Worm (Caenorhabditis elegans): ENCODE data around the gene fbxb-84.

Gene fbxb-84

DNA sequence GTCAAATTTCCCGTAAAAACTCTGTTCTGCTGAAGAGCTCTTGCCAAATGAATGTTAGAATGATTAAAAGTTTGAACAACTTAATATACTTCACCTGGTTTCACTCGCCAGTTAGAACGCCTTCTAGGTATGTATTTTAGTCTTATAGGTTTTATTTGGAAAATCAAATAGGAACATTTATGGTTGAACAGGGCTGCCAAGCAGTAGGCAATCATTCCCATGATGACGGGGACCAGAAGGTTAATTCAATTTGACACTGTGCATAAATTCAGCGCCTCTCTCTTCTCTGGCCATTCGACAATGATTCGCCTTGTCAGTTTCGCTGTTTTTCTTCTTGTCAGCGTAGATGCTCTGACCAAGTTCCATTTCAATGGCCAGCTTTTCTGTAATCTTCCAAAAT is 35.8 kb upstream of the fbxb-84 start, which contains the start of gene F40G9.15:
Gene F40G9.15 (plus strand): TSS at position 301 of the 400 bp plus-strand sequence.
- 0 out of 4 replicates have a peak, but pooled peaks of 1 of the 2 experiments have one; percentile 44 for TF ChIP-seq madf-5 (GFP tag; IDR thresholded peaks at IDR 0.05)
- TF ChIP-seq zag-1 (tag; optimal IDR thresholded peaks at IDR 0.05) = no peak

DNA sequence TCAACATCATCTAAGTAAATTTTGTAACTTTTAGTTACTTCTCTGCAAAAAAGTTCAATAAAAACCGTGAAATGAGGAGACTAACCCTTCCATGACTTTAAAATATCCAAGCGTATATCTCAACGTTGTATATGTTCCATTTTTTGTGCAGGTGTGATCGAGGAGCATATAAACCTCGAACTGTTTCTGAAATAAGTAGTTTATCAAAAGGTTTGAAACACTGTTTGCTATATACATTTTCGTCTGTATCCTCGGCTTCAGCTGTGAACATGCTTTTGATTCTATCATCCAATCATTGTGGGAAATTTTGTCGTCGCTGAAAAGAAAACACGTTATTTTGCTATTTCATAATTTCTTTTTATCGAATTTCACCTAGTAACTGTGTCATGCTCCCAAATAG is 34.7 kb upstream of the fbxb-84 start, which contains the start of gene F40G9.5:
Gene F40G9.5 (plus strand): TSS at position 301 of the 400 bp plus-strand sequence.
- TF ChIP-seq F44E2.7 (GFP tag; IDR thresholded peaks at IDR 0.05) = no peak

DNA sequence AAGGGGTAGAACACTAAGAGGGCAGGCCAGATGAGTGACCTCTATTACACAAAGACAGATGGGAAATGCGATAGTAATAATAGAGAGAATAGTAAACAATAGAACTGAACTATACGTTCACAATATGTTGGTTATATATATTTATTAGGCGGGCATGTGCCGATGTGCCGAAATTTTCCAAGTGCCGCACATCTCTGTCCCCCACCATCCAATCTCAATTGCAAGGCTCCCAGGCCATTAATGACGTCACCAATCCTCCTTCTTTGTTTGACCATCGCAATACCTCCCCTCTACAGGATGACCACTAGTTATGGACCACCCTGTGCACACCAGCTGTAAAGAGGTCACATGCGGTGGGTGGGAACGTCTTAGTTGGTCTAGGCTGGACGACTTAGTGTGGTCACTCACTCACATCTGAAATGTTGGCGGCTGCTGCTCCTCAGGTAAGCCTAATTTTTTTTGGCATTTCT is 32.9 kb upstream of the fbxb-84 start, which contains the start of gene F40G9.6:
Gene F40G9.6 (plus strand): TSS at position 420 of the 470 bp plus-strand sequence.
- no peak for TF ChIP-seq arid-1 (GFP tag; conservative IDR thresholded peaks at IDR 0.05)
- no peak for TF ChIP-seq F44E2.7 (GFP tag; IDR thresholded peaks at IDR 0.05)
- TF ChIP-seq jun-1 (tag; optimal IDR thresholded peaks at IDR 0.05) = no peak
- TF ChIP-seq nhr-76 (tag; optimal IDR thresholded peaks at IDR 0.05) = no peak
- no peak for TF ChIP-seq pha-4 (GFP tag; IDR thresholded peaks at IDR 0.05)
- no peak for TF ChIP-seq pha-4 (tag; optimal IDR thresholded peaks at IDR 0.05)
- TF ChIP-seq dpl-1 (GFP tag; optimal IDR thresholded peaks at IDR 0.05) = no peak
- TF ChIP-seq snpc-1.2 (GFP tag; IDR thresholded peaks at IDR 0.05) = no peak
- no peak for TF ChIP-seq unc-39 (tag; optimal IDR thresholded peaks at IDR 0.05)
- no peak for TF ChIP-seq mdt-29 (GFP tag; IDR thresholded peaks at IDR 0.05)
- TF ChIP-seq mep-1 (tag; optimal IDR thresholded peaks at IDR 0.05) = no peak
- TF ChIP-seq ZK546.5 (tag; optimal IDR thresholded peaks at IDR 0.05) = no peak
- TF ChIP-seq nhr-102 (tag; optimal IDR thresholded peaks at IDR 0.05) = no peak

DNA sequence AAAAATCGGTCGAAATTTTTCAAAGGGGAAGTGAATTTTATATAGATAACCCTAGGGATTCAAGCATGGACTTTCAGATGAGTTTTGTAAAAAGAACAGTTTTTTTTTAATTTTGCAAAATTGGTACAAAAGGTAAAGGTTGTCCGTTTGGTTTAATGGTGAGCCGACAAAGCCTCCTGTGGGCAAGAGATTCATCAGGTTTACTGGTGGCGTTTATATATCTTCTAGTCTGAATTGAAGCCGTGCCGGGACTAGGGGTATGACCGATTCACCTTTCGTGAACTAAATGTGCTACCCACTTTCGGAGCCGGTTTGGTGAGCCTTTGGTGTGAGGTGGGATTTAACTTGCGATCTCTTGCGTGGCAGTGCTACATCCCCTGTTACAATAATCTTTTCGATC is 31.9 kb upstream of the fbxb-84 start:
- 0 out of 2 replicates have a peak, but pooled peaks have one; percentile 30 for TF ChIP-seq F26F4.8 (GFP tag; conservative IDR thresholded peaks at IDR 0.05)
- no peak for TF ChIP-seq cey-2 (tag; optimal IDR thresholded peaks at IDR 0.05; ENCODE audit: borderline replicate concordance, insufficient read depth)

DNA sequence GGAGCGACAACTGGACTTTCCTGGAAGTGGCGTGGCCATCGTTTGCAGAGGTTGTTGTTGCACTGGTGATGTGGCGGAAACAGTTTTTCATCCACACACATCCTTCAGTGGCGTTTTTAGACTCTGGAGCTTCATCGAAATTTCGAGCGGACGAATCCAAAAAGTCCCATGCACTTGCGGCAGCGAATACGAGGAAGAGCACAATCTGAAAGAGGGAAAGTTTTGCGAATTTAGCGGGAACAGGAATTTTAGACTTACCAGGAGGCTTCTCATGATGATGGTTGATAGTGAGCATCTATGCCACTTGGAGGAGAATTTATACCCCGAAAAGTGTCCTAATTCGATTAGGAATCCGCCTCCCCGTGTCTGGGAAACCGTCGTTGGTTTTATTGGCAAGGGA is 31.4 kb upstream of the fbxb-84 start, which contains the start of gene F40G9.14:
Gene F40G9.14 (minus strand): TSS at position 101 of the 400 bp plus-strand sequence.
- peak; percentile 83 for TF ChIP-seq aha-1 (tag)
- TF ChIP-seq ceh-82 (tag; optimal IDR thresholded peaks at IDR 0.05) = no peak
- no peak for TF ChIP-seq daf-19 (GFP tag; conservative IDR thresholded peaks at IDR 0.05)
- no peak for TF ChIP-seq zip-11 (GFP tag; IDR thresholded peaks at IDR 0.05)
- TF ChIP-seq mxl-2 (GFP tag; conservative IDR thresholded peaks at IDR 0.05) = no peak

DNA sequence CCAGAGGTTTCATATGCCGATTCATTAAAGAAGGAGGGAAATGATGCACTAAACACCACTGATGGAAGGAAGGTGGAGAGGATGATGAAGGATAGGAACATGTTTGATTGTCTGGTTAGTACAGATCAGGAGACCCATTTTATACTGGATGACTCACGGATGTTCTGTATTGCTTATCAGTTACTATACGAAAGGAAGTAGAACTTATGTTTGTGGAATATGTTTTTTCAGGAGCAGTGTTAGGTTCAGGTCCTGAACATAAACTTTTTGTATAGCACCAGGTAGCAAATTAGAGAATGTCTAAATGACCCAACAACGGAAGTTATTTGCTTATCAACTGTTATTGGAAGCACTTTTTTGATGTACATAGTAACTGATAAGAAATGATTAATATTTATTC is 29.5 kb upstream of the fbxb-84 start, which contains the start of gene clec-148:
Gene clec-148 (minus strand): TSS at position 101 of the 400 bp plus-strand sequence.
- TF ChIP-seq unc-62 (GFP tag; optimal IDR thresholded peaks at IDR 0.05 in 1 of 2) (peak in 1 of 2 experiments; percentile 66), unc-62 (tag; optimal IDR thresholded peaks at IDR 0.05) (no peak), tag-97 (GFP tag; IDR thresholded peaks at IDR 0.05) (no peak), pqm-1 (tag; optimal IDR thresholded peaks at IDR 0.05) (peak; percentile 18), ceh-44 (GFP tag; IDR thresholded peaks at IDR 0.05) (no peak), F10B5.3 (tag; optimal IDR thresholded peaks at IDR 0.05) (no peak), ztf-7 (tag; optimal IDR thresholded peaks at IDR 0.05) (no peak), egl-27 (tag; optimal IDR thresholded peaks at IDR 0.05) (no peak), nhr-11 (tag; optimal IDR thresholded peaks at IDR 0.05) (no peak)

DNA sequence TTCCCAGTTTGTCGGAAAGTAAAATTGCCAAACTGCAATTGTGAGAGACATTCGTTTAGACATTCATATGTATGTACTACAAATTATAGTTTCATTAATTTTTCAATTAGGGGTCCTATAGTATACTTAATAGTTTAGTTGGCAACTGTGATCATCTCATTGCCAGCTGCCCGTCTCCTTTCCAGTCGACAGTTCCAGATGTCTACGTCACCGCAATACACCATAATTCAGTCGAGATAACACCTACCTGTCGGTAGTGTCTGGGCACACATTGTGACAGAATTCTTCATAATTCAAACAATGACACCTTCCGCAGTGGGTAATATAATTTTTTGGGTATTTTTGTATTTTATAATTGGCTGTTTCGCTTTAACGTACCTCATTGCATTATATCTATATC is 27.2 kb upstream of the fbxb-84 start, which contains the start of gene F40G9.19:
Gene F40G9.19 (plus strand): TSS at position 301 of the 400 bp plus-strand sequence.
- peak; percentile 31 for TF ChIP-seq aha-1 (tag)
- no peak for TF ChIP-seq dmd-6 (GFP tag; IDR thresholded peaks at IDR 0.05)
